Worm (Caenorhabditis elegans) whole organism, L4 larva: ENCODE measurements around the gene scl-8.

Experiments
- F44E2.7 ChIP-seq: fragments of 200-800 bp; sonication (Bioruptor generic); IDR thresholded peaks from 2 replicates; pipeline ENCODE4 v2.1.2; 2022; ENCODE audit warnings: missing genetic modification characterization, missing compliant biosample characterization
- F49E8.2 ChIP-seq: sonication (generic microtip); optimal IDR thresholded peaks from 2 replicates; lab custom pipeline; 2016; ENCODE audit warnings: missing compliant biosample characterization, mild to moderate bottlenecking, missing genetic modification characterization, borderline replicate concordance
- R02D3.7 ChIP-seq: fragments of 150-350 bp; sonication (generic microtip); optimal IDR thresholded peaks from 3 replicates; lab custom pipeline; 2014; ENCODE audit warnings: missing biosample characterization, missing genetic modification characterization
- T20F7.1 ChIP-seq: fragments of 200-800 bp; sonication (Bioruptor generic); optimal IDR thresholded peaks from 2 replicates; lab custom pipeline; 2018; ENCODE audit warnings: mild to moderate bottlenecking, missing genetic modification characterization, missing compliant biosample characterization
- T26A8.4 ChIP-seq: fragments of 200-800 bp; sonication (Bioruptor generic); IDR thresholded peaks from 2 replicates; pipeline ENCODE4 v1.3.6; 2022; ENCODE audit warnings: missing genetic modification characterization, missing compliant biosample characterization
- Y105C5A.15 ChIP-seq: fragments of 200-800 bp; sonication (Bioruptor generic); IDR thresholded peaks from 2 replicates; pipeline ENCODE4 v1.3.6; 2022; ENCODE audit warnings: missing genetic modification characterization, missing compliant biosample characterization
- Y48G9A.11 ChIP-seq: fragments of 200-800 bp; sonication (Bioruptor generic); IDR thresholded peaks from 2 replicates; pipeline ENCODE4 v1.3.6; 2022; ENCODE audit warnings: missing genetic modification reagents, missing genetic modification characterization, missing compliant biosample characterization
- aly-2 ChIP-seq: sonication (generic microtip); optimal IDR thresholded peaks from 2 replicates; lab custom pipeline; 2018; ENCODE audit warnings: missing biosample characterization, missing genetic modification characterization
- ceh-32 ChIP-seq: sonication (generic microtip); optimal IDR thresholded peaks from 2 replicates; lab custom pipeline; 2016; ENCODE audit warnings: mild to moderate bottlenecking, missing genetic modification characterization, missing compliant biosample characterization; ENCODE audit not compliant: poor library complexity
- ceh-82 ChIP-seq: sonication (generic microtip); optimal IDR thresholded peaks from 2 replicates; lab custom pipeline; 2017; ENCODE audit warnings: missing biosample characterization, missing genetic modification characterization
- ces-1 ChIP-seq: fragments of 150-350 bp; sonication (generic microtip); optimal IDR thresholded peaks from 4 replicates; lab custom pipeline; 2014; ENCODE audit warnings: missing biosample characterization, missing genetic modification reagents, missing genetic modification characterization
- daf-8 ChIP-seq: fragments of 200-800 bp; sonication (Bioruptor generic); IDR thresholded peaks from 2 replicates; pipeline ENCODE4 v1.3.6; 2022; ENCODE audit warnings: missing genetic modification characterization, missing compliant biosample characterization
- dmd-6 ChIP-seq: fragments of 200-800 bp; sonication (Bioruptor generic); IDR thresholded peaks from 2 replicates; pipeline ENCODE4 v1.3.6; 2022; ENCODE audit warnings: missing genetic modification reagents, missing genetic modification characterization, missing compliant biosample characterization
- dmd-8 ChIP-seq: fragments of 200-800 bp; sonication (Bioruptor generic); IDR thresholded peaks from 2 replicates; pipeline ENCODE4 v1.3.6; 2022; ENCODE audit warnings: missing genetic modification characterization, missing compliant biosample characterization
- hif-1 ChIP-seq, 2 experiments: sonication (generic microtip); optimal IDR thresholded peaks; 2 replicates each; lab custom pipeline; 2016 to 2017; ENCODE audit warnings: missing compliant biosample characterization in 2 of 2, missing genetic modification characterization in 2 of 2, missing genetic modification reagents in 2 of 2, missing genotype in 2 of 2, mild to moderate bottlenecking in 1 of 2
- hlh-11 ChIP-seq: fragments of 200-800 bp; sonication (Bioruptor generic); optimal IDR thresholded peaks from 2 replicates; lab custom pipeline; 2018; ENCODE audit warnings: mild to moderate bottlenecking, missing genetic modification characterization, missing compliant biosample characterization
- hmg-1.1 ChIP-seq: fragments of 200-800 bp; sonication (Bioruptor generic); IDR thresholded peaks from 2 replicates; pipeline ENCODE4 v1.3.6; 2022; ENCODE audit warnings: missing genetic modification reagents, missing genetic modification characterization, missing compliant biosample characterization
- jun-1 ChIP-seq: fragments of 150-350 bp; optimal IDR thresholded peaks from 2 replicates; lab custom pipeline; 2014; ENCODE audit warnings: missing biosample characterization, missing genetic modification reagents, missing genetic modification characterization
- lim-7 ChIP-seq: fragments of 200-800 bp; sonication (Bioruptor generic); IDR thresholded peaks from 2 replicates; pipeline ENCODE4 v1.3.6; 2022; ENCODE audit warnings: missing genetic modification characterization, missing compliant biosample characterization
- lin-1 ChIP-seq: fragments of 200-800 bp; sonication (Bioruptor generic); IDR thresholded peaks from 2 replicates; pipeline ENCODE4 v1.3.6; 2022; ENCODE audit warnings: missing genetic modification reagents, missing genetic modification characterization, missing compliant biosample characterization
- lin-13 ChIP-seq: fragments of 150-350 bp; optimal IDR thresholded peaks from 2 replicates; lab custom pipeline; 2014; ENCODE audit warnings: missing biosample characterization, missing genetic modification reagents, missing genetic modification characterization
- lir-3 ChIP-seq: sonication (generic microtip); optimal IDR thresholded peaks from 2 replicates; lab custom pipeline; 2016; ENCODE audit warnings: mild to moderate bottlenecking, missing genetic modification characterization, missing compliant biosample characterization
- madf-9 ChIP-seq: fragments of 200-800 bp; sonication (Bioruptor generic); conservative IDR thresholded peaks from 2 replicates; pipeline ENCODE4 v1.3.6; 2022; ENCODE audit warnings: missing genetic modification reagents, missing genetic modification characterization, missing compliant biosample characterization
- mdl-1 ChIP-seq, 2 experiments: fragments of 150-350 bp in 1 of 2; sonication (generic microtip) in 1 of 2; optimal IDR thresholded peaks; 2 replicates each; lab custom pipeline; 2014 to 2017; ENCODE audit warnings: missing biosample characterization in 2 of 2, missing genetic modification characterization in 2 of 2
- mes-2 ChIP-seq: sonication (generic microtip); optimal IDR thresholded peaks from 2 replicates; lab custom pipeline; 2016; ENCODE audit warnings: missing genotype, mild to moderate bottlenecking, missing genetic modification characterization, missing compliant biosample characterization; ENCODE audit not compliant: poor library complexity, severe bottlenecking
- mxl-2 ChIP-seq: fragments of 200-800 bp; sonication (Bioruptor generic); conservative IDR thresholded peaks from 2 replicates; pipeline ENCODE4 v1.3.6; 2022; ENCODE audit warnings: missing genetic modification reagents, missing genetic modification characterization, missing compliant biosample characterization
- nhr-28 ChIP-seq: fragments of 150-350 bp; optimal IDR thresholded peaks from 2 replicates; lab custom pipeline; 2014; ENCODE audit warnings: missing biosample characterization, missing genetic modification characterization
- nhr-42 ChIP-seq: fragments of 200-800 bp; sonication (Bioruptor generic); IDR thresholded peaks from 2 replicates; pipeline ENCODE4 v1.3.6; 2022; ENCODE audit warnings: missing genetic modification characterization, missing compliant biosample characterization
- nhr-48 ChIP-seq: sonication (generic microtip); optimal IDR thresholded peaks from 2 replicates; lab custom pipeline; 2016; ENCODE audit warnings: mild to moderate bottlenecking, missing genetic modification characterization, missing compliant biosample characterization
- nhr-6 ChIP-seq: fragments of 150-350 bp; optimal IDR thresholded peaks from 2 replicates; lab custom pipeline; 2014; ENCODE audit warnings: missing biosample characterization, missing genetic modification characterization
- nhr-76 ChIP-seq: fragments of 150-350 bp; optimal IDR thresholded peaks from 2 replicates; lab custom pipeline; 2014; ENCODE audit warnings: missing biosample characterization, missing genetic modification characterization
- rbr-2 ChIP-seq: sonication (generic microtip); optimal IDR thresholded peaks from 2 replicates; lab custom pipeline; 2016; ENCODE audit warnings: missing genotype, missing genetic modification characterization, missing compliant biosample characterization
- saeg-2 ChIP-seq: fragments of 200-800 bp; sonication (Bioruptor generic); IDR thresholded peaks from 2 replicates; pipeline ENCODE4 v1.3.6; 2022; ENCODE audit warnings: missing genetic modification reagents, missing genetic modification characterization, missing compliant biosample characterization
- sdz-12 ChIP-seq: fragments of 200-800 bp; sonication (Bioruptor generic); optimal IDR thresholded peaks from 2 replicates; lab custom pipeline; 2018; ENCODE audit warnings: mild to moderate bottlenecking, missing genetic modification characterization, missing compliant biosample characterization
- snpc-1.2 ChIP-seq: fragments of 200-800 bp; sonication (Bioruptor generic); IDR thresholded peaks from 2 replicates; pipeline ENCODE4 v1.3.6; 2022; ENCODE audit warnings: missing genetic modification reagents, missing genetic modification characterization, missing compliant biosample characterization
- snpc-4 ChIP-seq: fragments of 150-350 bp; optimal IDR thresholded peaks from 2 replicates; lab custom pipeline; 2014; ENCODE audit warnings: missing biosample characterization, missing genetic modification characterization
- spr-3 ChIP-seq: fragments of 200-800 bp; sonication (Bioruptor generic); optimal IDR thresholded peaks from 2 replicates; lab custom pipeline; 2018; ENCODE audit warnings: mild to moderate bottlenecking, missing genetic modification characterization, missing compliant biosample characterization
- unc-130 ChIP-seq: sonication (generic microtip); optimal IDR thresholded peaks from 2 replicates; lab custom pipeline; 2016; ENCODE audit warnings: missing genetic modification reagents, missing genetic modification characterization, missing compliant biosample characterization
- unc-62 ChIP-seq, 3 experiments: fragments of 150-350 bp in 1 of 3; sonication (generic microtip); optimal IDR thresholded peaks in 2 of 3; peaks in 1 of 3; 1 replicate in 1 of 3; 2 replicates in 2 of 3; lab custom pipeline; 2014 to 2017; ENCODE audit warnings: missing biosample characterization in 3 of 3, missing genetic modification characterization in 3 of 3, missing genetic modification reagents in 3 of 3, missing genotype in 1 of 3
- vab-7 ChIP-seq: fragments of 200-800 bp; sonication (Bioruptor generic); IDR thresholded peaks from 2 replicates; pipeline ENCODE4 v1.3.6; 2022; ENCODE audit warnings: missing genetic modification reagents, missing genetic modification characterization, missing compliant biosample characterization
- zag-1 ChIP-seq: fragments of 150-350 bp; optimal IDR thresholded peaks from 2 replicates; lab custom pipeline; 2014; ENCODE audit warnings: missing biosample characterization, missing genetic modification characterization
- ztf-11 ChIP-seq: fragments of 150-350 bp; optimal IDR thresholded peaks from 2 replicates; lab custom pipeline; 2014; ENCODE audit warnings: missing biosample characterization, missing genetic modification characterization

The scl-8 gene

ce11 chrIV:13029674-13030466, 41.7 kb upstream of the scl-8 start (continued):
- TF ChIP-seq ceh-82 (no peak), nhr-6 (tag; lab: Kevin White, UChicago) (no peak), F49E8.2 (no peak), T20F7.1 (GFP tag; lab: Kevin White, UChicago) (no peak), mdl-1 (tag; optimal IDR thresholded peaks at IDR 0.05; lab: Kevin White, UChicago) (peak in 1 of 2 experiments; percentile 30), R02D3.7 (no peak), hlh-11 (tag; lab: Kevin White, UChicago) (peak; percentile 51), nhr-76 (tag; lab: Kevin White, UChicago) (no peak), rbr-2 (tag; lab: Kevin White, UChicago) (no peak), zag-1 (tag; lab: Kevin White, UChicago) (no peak), madf-9 (GFP tag; lab: Robert Waterston, UW) (no peak), nhr-42 (0 out of 2 replicates have a peak, but pooled peaks have one; percentile 25), dmd-8 (GFP tag; lab: Robert Waterston, UW) (no peak), mes-2 (tag; lab: Kevin White, UChicago) (peak; percentile 27), vab-7 (GFP tag; lab: Robert Waterston, UW) (no peak), lin-1 (GFP tag; lab: Robert Waterston, UW) (no peak), dmd-6 (GFP tag; lab: Robert Waterston, UW) (no peak), ztf-11 (tag; lab: Kevin White, UChicago) (no peak), aly-2 (tag; lab: Kevin White, UChicago) (no peak), lir-3 (tag; lab: Kevin White, UChicago) (no peak), mxl-2 (GFP tag; lab: Robert Waterston, UW) (no peak), lin-13 (GFP tag; lab: Kevin White, UChicago) (no peak), unc-62 (GFP tag; optimal IDR thresholded peaks at IDR 0.05 in 1 of 2; lab: Kevin White, UChicago) (peak in 1 of 2 experiments; percentile 79), unc-62 (tag; optimal IDR thresholded peaks at IDR 0.05; lab: Kevin White, UChicago) (no peak), ces-1 (GFP tag; lab: Kevin White, UChicago) (no peak), spr-3 (GFP tag; lab: Kevin White, UChicago) (no peak), hmg-1.1 (GFP tag; lab: Robert Waterston, UW) (peak; percentile 44; the same call in 1 of the 2 replicates), nhr-48 (tag; lab: Kevin White, UChicago) (no peak), saeg-2 (GFP tag; lab: Robert Waterston, UW) (no peak), snpc-1.2 (GFP tag; lab: Robert Waterston, UW) (no peak), Y105C5A.15 (no peak), snpc-4 (tag; lab: Kevin White, UChicago) (no peak), unc-130 (no peak), lim-7 (GFP tag; lab: Robert Waterston, UW) (no peak), nhr-28 (peak; percentile 22), F44E2.7 (GFP tag; lab: Robert Waterston, UW) (no peak), Y48G9A.11 (GFP tag; lab: Robert Waterston, UW) (no peak), jun-1 (tag; lab: Kevin White, UChicago) (no peak), sdz-12 (GFP tag; lab: Kevin White, UChicago) (no peak), hif-1 (tag; optimal IDR thresholded peaks at IDR 0.05; lab: Kevin White, UChicago) (no peak), daf-8 (no peak), ceh-32 (no peak), T26A8.4 (GFP tag; lab: Robert Waterston, UW) (no peak)
- TF ChIP-seq, all 104 proteins: peak for 13
